Fruit fly (Drosophila melanogaster): ENCODE measurements around the gene CG3061.
A peak's percentile ranks its signal among the peaks of the same experiment; 100 is the strongest.

CG3061 gene

DNA sequence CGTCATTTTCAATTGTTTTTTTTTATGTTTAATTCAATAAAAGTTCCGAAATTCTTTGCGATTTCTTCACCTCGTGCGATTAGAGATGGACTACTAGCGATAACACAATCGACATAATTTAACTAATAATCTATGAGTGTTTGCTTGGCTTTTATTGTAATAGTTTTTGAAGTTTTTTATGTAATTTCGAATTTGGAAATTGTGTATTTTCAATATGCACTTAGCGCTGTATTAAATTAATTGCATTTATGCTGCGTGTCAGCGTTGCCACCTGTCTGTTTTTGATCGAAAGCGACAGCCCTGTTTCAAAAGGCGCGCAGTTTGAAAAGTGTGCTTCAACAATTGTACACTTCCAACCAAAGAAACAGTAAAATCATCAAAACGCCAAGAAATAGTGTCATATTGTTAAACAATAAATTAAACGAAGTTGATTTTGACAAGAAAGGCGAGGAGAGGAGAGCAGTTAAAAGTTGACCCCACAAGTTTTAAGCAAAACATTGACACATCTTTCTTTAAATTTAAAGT is 3.8 kb downstream of the CG3061 start, which contains the start of gene CG9922 (continued):
- no peak for TF ChIP-seq esg (GFP tag; conservative IDR thresholded peaks at IDR 0.05)
- no peak for TF ChIP-seq NK7.1 (GFP tag; optimal IDR thresholded peaks at IDR 0.05)
- TF ChIP-seq tx (GFP tag; optimal IDR thresholded peaks at IDR 0.05): peak; percentile 44
- TF ChIP-seq CG1832 (GFP tag; optimal IDR thresholded peaks at IDR 0.05): no peak
- TF ChIP-seq Mes4 (GFP tag; optimal IDR thresholded peaks at IDR 0.05): peak; percentile 42
- TF ChIP-seq ATbp (GFP tag; optimal IDR thresholded peaks at IDR 0.05): peak; percentile 13
- peak; percentile 31 for TF ChIP-seq CG10654 (GFP tag; optimal IDR thresholded peaks at IDR 0.05)
- no peak for TF ChIP-seq CG6654 (GFP tag; optimal IDR thresholded peaks at IDR 0.05)
- no peak for TF ChIP-seq CG12104 (GFP tag; optimal IDR thresholded peaks at IDR 0.05)
- TF ChIP-seq HLH54F (GFP tag; optimal IDR thresholded peaks at IDR 0.05): peak; percentile 29
- TF ChIP-seq CG1792 (GFP tag; optimal IDR thresholded peaks at IDR 0.05): peak; percentile 68
- TF ChIP-seq cas (GFP tag; IDR thresholded peaks at IDR 0.05): no peak
- peak; percentile 57 for TF ChIP-seq inv (GFP tag; IDR thresholded peaks at IDR 0.05; ENCODE audit: partially characterized antibody)
- peak; percentile 36 for TF ChIP-seq eyg (GFP tag; optimal IDR thresholded peaks at IDR 0.05)
- peak; percentile 16 for TF ChIP-seq BtbVII (GFP tag; optimal IDR thresholded peaks at IDR 0.05)
- TF ChIP-seq Fer2 (tag; optimal IDR thresholded peaks at IDR 0.05): no peak
- peak; percentile 46; the same call in 1 of the 3 replicates for TF ChIP-seq knrl (GFP tag; IDR thresholded peaks at IDR 0.05; ENCODE audit: partially characterized antibody)
- TF ChIP-seq Dbx (GFP tag; IDR thresholded peaks at IDR 0.05): no peak; the same call in 2 of the 3 replicates
- TF ChIP-seq grn (GFP tag; optimal IDR thresholded peaks at IDR 0.05): peak; percentile 10
- peak; percentile 57 for TF ChIP-seq Sry-β (GFP tag; optimal IDR thresholded peaks at IDR 0.05)
- peak; percentile 83 for TF ChIP-seq CHES-1-like (GFP tag; optimal IDR thresholded peaks at IDR 0.05)
- TF ChIP-seq CG13775 (GFP tag; optimal IDR thresholded peaks at IDR 0.05): peak; percentile 46
- no peak for TF ChIP-seq MTF-1 (GFP tag; optimal IDR thresholded peaks at IDR 0.05; ENCODE audit: borderline replicate concordance)
- TF ChIP-seq pfk (GFP tag; optimal IDR thresholded peaks at IDR 0.05): no peak
- no peak for TF ChIP-seq abd-A (tag; optimal IDR thresholded peaks at IDR 0.05)
- TF ChIP-seq CG9932 (GFP tag; IDR thresholded peaks at IDR 0.05): peak; percentile 35; the same call in 1 of the 2 replicates
- peak; percentile 30 for TF ChIP-seq Spps (tag; optimal IDR thresholded peaks at IDR 0.05)
- peak; percentile 75 for TF ChIP-seq CG15601 (tag; optimal IDR thresholded peaks at IDR 0.05)
- no peak for TF ChIP-seq CG4707 (GFP tag; optimal IDR thresholded peaks at IDR 0.05)
- TF ChIP-seq CG18764 (GFP tag; optimal IDR thresholded peaks at IDR 0.05): peak; percentile 28
- peak; percentile 24 for TF ChIP-seq Hr3 (GFP tag; optimal IDR thresholded peaks at IDR 0.05)
- TF ChIP-seq D19A (tag; optimal IDR thresholded peaks at IDR 0.05): peak; percentile 21
- peak; percentile 29 for TF ChIP-seq CG16863 (GFP tag; optimal IDR thresholded peaks at IDR 0.05)
- peak; percentile 6; the same call in 1 of the 2 replicates for TF ChIP-seq CG31224 (GFP tag; IDR thresholded peaks at IDR 0.05)
- TF ChIP-seq Jarid2 (GFP tag; optimal IDR thresholded peaks at IDR 0.05): no peak
- TF ChIP-seq vfl (GFP tag; optimal IDR thresholded peaks at IDR 0.05): peak; percentile 68
- peak; percentile 59 for TF ChIP-seq unc-4 (GFP tag; IDR thresholded peaks at IDR 0.05; ENCODE audit: partially characterized antibody)
- TF ChIP-seq fd102C (GFP tag; optimal IDR thresholded peaks at IDR 0.05): no peak
- 0 out of 2 replicates have a peak, but pooled peaks have one; percentile 1 for TF ChIP-seq crol (GFP tag; IDR thresholded peaks at IDR 0.05)
- TF ChIP-seq CG8944 (GFP tag; optimal IDR thresholded peaks at IDR 0.05): peak; percentile 60
- TF ChIP-seq Asciz (GFP tag; optimal IDR thresholded peaks at IDR 0.05): peak; percentile 6
- peak; percentile 65 for TF ChIP-seq CG9797 (GFP tag; optimal IDR thresholded peaks at IDR 0.05)
- no peak for TF ChIP-seq CG3065 (GFP tag; optimal IDR thresholded peaks at IDR 0.05)
- TF ChIP-seq trem (tag; optimal IDR thresholded peaks at IDR 0.05): peak; percentile 92
- TF ChIP-seq Blimp-1 (GFP tag; optimal IDR thresholded peaks at IDR 0.05): peak; percentile 25
- peak; percentile 73 for TF ChIP-seq hkb (optimal IDR thresholded peaks at IDR 0.05)
- TF ChIP-seq hkb (GFP tag; IDR thresholded peaks at IDR 0.05): 0 out of 2 replicates have a peak, but pooled peaks have one; percentile 22
- TF ChIP-seq mam (GFP tag; optimal IDR thresholded peaks at IDR 0.05): peak; percentile 56
- TF ChIP-seq Ada2b (GFP tag; IDR thresholded peaks at IDR 0.05): no peak
- TF ChIP-seq CG1647 (GFP tag; optimal IDR thresholded peaks at IDR 0.05): no peak
